Worm (Caenorhabditis elegans) whole organism, young adult: ENCODE data around the gene F21H7.5.

ENCODE experiments used
- B0336.3 ChIP-seq: fragments of 200-800 bp; sonication (Bioruptor generic); IDR thresholded peaks from 2 replicates; pipeline ENCODE4 v1.3.6; 2022; ENCODE audit warnings: missing genetic modification characterization, missing compliant biosample characterization
- F22D6.2 ChIP-seq: sonication (generic microtip); optimal IDR thresholded peaks from 2 replicates; lab custom pipeline; 2016; ENCODE audit warnings: mild to moderate bottlenecking, missing genetic modification characterization, missing compliant biosample characterization
- F49E8.2 ChIP-seq: sonication (generic microtip); optimal IDR thresholded peaks from 3 replicates; lab custom pipeline; 2017; ENCODE audit warnings: missing genetic modification characterization, mild to moderate bottlenecking, missing compliant biosample characterization, antibody characterized with exemption, moderate library complexity; ENCODE audit not compliant: insufficient read depth
- F52B5.7 ChIP-seq: sonication (generic microtip); optimal IDR thresholded peaks from 2 replicates; lab custom pipeline; 2016; ENCODE audit warnings: mild to moderate bottlenecking, missing genetic modification characterization, missing compliant biosample characterization
- K11D2.4 ChIP-seq: fragments of 200-800 bp; sonication (Bioruptor generic); IDR thresholded peaks from 2 replicates; pipeline ENCODE4 v1.3.6; 2022; ENCODE audit warnings: missing genetic modification reagents, missing genetic modification characterization, missing compliant biosample characterization
- Y56A3A.18 ChIP-seq: fragments of 200-800 bp; sonication (Bioruptor generic); IDR thresholded peaks from 2 replicates; pipeline ENCODE4 v1.3.6; 2022; ENCODE audit warnings: missing genetic modification reagents, missing genetic modification characterization, missing compliant biosample characterization
- Y67H2A.10 ChIP-seq: fragments of 200-800 bp; sonication (Bioruptor generic); conservative IDR thresholded peaks from 2 replicates; pipeline ENCODE4 v1.3.6; 2022; ENCODE audit warnings: missing genetic modification reagents, missing genetic modification characterization, missing compliant biosample characterization
- Y79H2A.3 ChIP-seq: fragments of 200-800 bp; sonication (Bioruptor generic); conservative IDR thresholded peaks from 2 replicates; pipeline ENCODE4 v1.3.6; 2022; ENCODE audit warnings: missing genetic modification reagents, missing genetic modification characterization, missing compliant biosample characterization
- akir-1 ChIP-seq: fragments of 200-800 bp; sonication (Bioruptor generic); optimal IDR thresholded peaks from 2 replicates; lab custom pipeline; 2018; ENCODE audit warnings: mild to moderate bottlenecking, missing genetic modification characterization, moderate library complexity, missing compliant biosample characterization
- ama-1 ChIP-seq, 3 experiments: fragments of 150-350 bp in 1 of 3; sonication (generic microtip) in 2 of 3; optimal IDR thresholded peaks; 2 replicates each; lab custom pipeline; 2014 to 2018; ENCODE audit warnings: missing biosample characterization in 2 of 3, missing genetic modification characterization in 2 of 3, missing genetic modification reagents in 2 of 3
- atf-7 ChIP-seq: sonication (generic microtip); optimal IDR thresholded peaks from 2 replicates; lab custom pipeline; 2017; ENCODE audit warnings: mild to moderate bottlenecking, missing genetic modification characterization, missing compliant biosample characterization
- attf-3 ChIP-seq: fragments of 200-800 bp; sonication (Bioruptor generic); conservative IDR thresholded peaks from 2 replicates; pipeline ENCODE4 v1.3.6; 2022; ENCODE audit warnings: missing genetic modification reagents, missing genetic modification characterization, missing compliant biosample characterization
- attf-5 ChIP-seq: fragments of 200-800 bp; sonication (Bioruptor generic); optimal IDR thresholded peaks from 2 replicates; lab custom pipeline; 2018; ENCODE audit warnings: mild to moderate bottlenecking, missing genetic modification characterization, missing compliant biosample characterization
- ceh-40 ChIP-seq: fragments of 200-800 bp; sonication (Bioruptor generic); IDR thresholded peaks from 2 replicates; pipeline ENCODE4 v1.3.6; 2022; ENCODE audit warnings: missing genetic modification characterization, missing compliant biosample characterization
- die-1 ChIP-seq: sonication (generic microtip); optimal IDR thresholded peaks from 2 replicates; lab custom pipeline; 2016; ENCODE audit warnings: missing genotype, mild to moderate bottlenecking, missing genetic modification characterization, missing compliant biosample characterization
- dox-1 ChIP-seq: fragments of 200-800 bp; sonication (Bioruptor generic); IDR thresholded peaks from 2 replicates; pipeline ENCODE4 v1.3.6; 2022; ENCODE audit warnings: missing genetic modification reagents, missing genetic modification characterization, missing compliant biosample characterization
- dpl-1 ChIP-seq: fragments of 150-350 bp; optimal IDR thresholded peaks from 2 replicates; lab custom pipeline; 2014; ENCODE audit warnings: missing biosample characterization, missing genetic modification reagents, missing genetic modification characterization
- ekl-4 ChIP-seq: fragments of 200-800 bp; sonication (Bioruptor generic); IDR thresholded peaks from 2 replicates; pipeline ENCODE4 v1.3.6; 2022; ENCODE audit warnings: missing genetic modification reagents, missing genetic modification characterization, missing compliant biosample characterization
- fkh-3 ChIP-seq: sonication (generic microtip); optimal IDR thresholded peaks from 2 replicates; lab custom pipeline; 2016; ENCODE audit warnings: mild to moderate bottlenecking, missing genetic modification characterization, missing compliant biosample characterization
- hrde-1 ChIP-seq: sonication (generic microtip); optimal IDR thresholded peaks from 2 replicates; lab custom pipeline; 2016; ENCODE audit warnings: missing genetic modification characterization, mild to moderate bottlenecking, missing compliant biosample characterization, moderate library complexity, missing genotype, missing genetic modification reagents, borderline replicate concordance
- hsf-1 ChIP-seq: fragments of 200-800 bp; sonication (Bioruptor generic); IDR thresholded peaks from 2 replicates; pipeline ENCODE4 v1.3.6; 2022; ENCODE audit warnings: missing genetic modification reagents, missing genetic modification characterization, missing compliant biosample characterization
- let-607 ChIP-seq, 2 experiments: fragments of 200-800 bp in 1 of 2; sonication (Bioruptor generic) in 1 of 2; sonication (generic microtip) in 1 of 2; optimal IDR thresholded peaks; 2 replicates each; lab custom pipeline; 2016 to 2018; ENCODE audit warnings: mild to moderate bottlenecking in 2 of 2, missing compliant biosample characterization in 2 of 2, missing genetic modification characterization in 2 of 2, moderate library complexity in 2 of 2, missing genotype in 1 of 2
- lir-1 ChIP-seq: fragments of 200-800 bp; sonication (Bioruptor generic); conservative IDR thresholded peaks from 2 replicates; pipeline ENCODE4 v1.3.6; 2022; ENCODE audit warnings: missing genetic modification reagents, missing genetic modification characterization, missing compliant biosample characterization
- madf-8 ChIP-seq: fragments of 200-800 bp; sonication (Bioruptor generic); conservative IDR thresholded peaks from 2 replicates; pipeline ENCODE4 v1.3.6; 2022; ENCODE audit warnings: missing genetic modification reagents, missing genetic modification characterization, missing compliant biosample characterization
- mes-4 ChIP-seq: sonication (generic microtip); optimal IDR thresholded peaks from 2 replicates; lab custom pipeline; 2016; ENCODE audit warnings: missing genotype, missing genetic modification characterization, missing compliant biosample characterization
- nfya-2 ChIP-seq: fragments of 200-800 bp; sonication (Bioruptor generic); IDR thresholded peaks from 2 replicates; pipeline ENCODE4 v1.3.6; 2022; ENCODE audit warnings: missing genetic modification reagents, missing genetic modification characterization, missing compliant biosample characterization
- nfyb-1 ChIP-seq: fragments of 200-800 bp; sonication (Bioruptor generic); IDR thresholded peaks from 2 replicates; pipeline ENCODE4 v1.3.6; 2022; ENCODE audit warnings: missing genetic modification reagents, missing genetic modification characterization, missing compliant biosample characterization
- nhr-120 ChIP-seq: fragments of 200-800 bp; sonication (Bioruptor generic); IDR thresholded peaks from 2 replicates; pipeline ENCODE4 v1.3.6; 2022; ENCODE audit warnings: missing genetic modification characterization, missing compliant biosample characterization
- nhr-80 ChIP-seq: sonication (generic microtip); optimal IDR thresholded peaks from 2 replicates; lab custom pipeline; 2016; ENCODE audit warnings: missing genetic modification characterization, missing compliant biosample characterization
- pbrm-1 ChIP-seq: fragments of 200-800 bp; sonication (Bioruptor generic); IDR thresholded peaks from 2 replicates; pipeline ENCODE4 v1.3.6; 2022; ENCODE audit warnings: missing genetic modification reagents, missing genetic modification characterization, missing compliant biosample characterization
- rec-8 ChIP-seq, 2 experiments: sonication (generic microtip); optimal IDR thresholded peaks; 2 replicates each; lab custom pipeline; 2016; ENCODE audit warnings: mild to moderate bottlenecking in 2 of 2, missing genetic modification characterization in 2 of 2, missing genetic modification reagents in 2 of 2, missing genotype in 2 of 2, missing biosample characterization in 1 of 2, missing compliant biosample characterization in 1 of 2, moderate library complexity in 1 of 2
- somi-1 ChIP-seq: fragments of 200-800 bp; sonication (Bioruptor generic); optimal IDR thresholded peaks from 2 replicates; lab custom pipeline; 2018; ENCODE audit warnings: mild to moderate bottlenecking, missing genetic modification characterization, missing compliant biosample characterization
- xnd-1 ChIP-seq: sonication (generic microtip); optimal IDR thresholded peaks from 2 replicates; lab custom pipeline; 2016; ENCODE audit warnings: missing genotype, missing genetic modification reagents, missing genetic modification characterization, missing compliant biosample characterization
- ztf-18 ChIP-seq: sonication (generic microtip); optimal IDR thresholded peaks from 2 replicates; lab custom pipeline; 2016; ENCODE audit warnings: missing genotype, mild to moderate bottlenecking, missing genetic modification characterization, missing compliant biosample characterization
- ztf-6 ChIP-seq: fragments of 200-800 bp; sonication (Bioruptor generic); IDR thresholded peaks from 2 replicates; pipeline ENCODE4 v1.3.6; 2022; ENCODE audit warnings: missing genetic modification reagents, missing genetic modification characterization, missing compliant biosample characterization

F21H7.5 gene

ce11 chrV:16244078-16244477, 6.8 kb downstream of the F21H7.5 start, which contains the start of gene srh-104:
Gene srh-104 (minus strand): TSS chrV:16244178.
- TF ChIP-seq Y79H2A.3 (GFP tag; lab: Robert Waterston, UW) = no peak

ce11 chrV:16246579-16246978, 9.3 kb downstream of the F21H7.5 start, which contains the start of gene srh-95:
Gene srh-95 (plus strand): TSS chrV:16246879.
- TF ChIP-seq F49E8.2 (tag; lab: Kevin White, UChicago) (no peak), Y56A3A.18 (GFP tag; lab: Robert Waterston, UW) (no peak), nhr-80 (tag; lab: Kevin White, UChicago) (no peak), attf-5 (GFP tag; lab: Kevin White, UChicago) (no peak), nhr-120 (no peak)

- TF ChIP-seq atf-7 (tag; lab: Kevin White, UChicago) (no peak), madf-8 (no peak), Y67H2A.10 (GFP tag; lab: Robert Waterston, UW) (no peak), attf-3 (GFP tag; lab: Robert Waterston, UW) (no peak), K11D2.4 (GFP tag; lab: Robert Waterston, UW) (no peak), ama-1 (optimal IDR thresholded peaks at IDR 0.05; lab: Kevin White, UChicago) (no peak), ama-1 (GFP tag; optimal IDR thresholded peaks at IDR 0.05; lab: Kevin White, UChicago) (no peak), xnd-1 (no peak), F22D6.2 (tag; lab: Kevin White, UChicago) (no peak), mes-4 (tag; lab: Kevin White, UChicago) (no peak), ekl-4 (GFP tag; lab: Robert Waterston, UW) (no peak), die-1 (tag; lab: Kevin White, UChicago) (no peak), let-607 (tag; optimal IDR thresholded peaks at IDR 0.05; lab: Kevin White, UChicago) (no peak), hrde-1 (tag; lab: Kevin White, UChicago) (no peak), somi-1 (GFP tag; lab: Kevin White, UChicago) (no peak), ztf-18 (no peak), ztf-6 (GFP tag; lab: Robert Waterston, UW) (no peak), dox-1 (no peak)
These were observed 11.8 kb downstream of the F21H7.5 start for ce11 chrV:16249105-16249504.

- no peak for TF ChIP-seq let-607 (tag; optimal IDR thresholded peaks at IDR 0.05; lab: Kevin White, UChicago)
- TF ChIP-seq ztf-6 (GFP tag; lab: Robert Waterston, UW) = no peak
- TF ChIP-seq nhr-80 (tag; lab: Kevin White, UChicago) = no peak
- TF ChIP-seq akir-1 = no peak
- no peak for TF ChIP-seq ceh-40 (GFP tag; lab: Robert Waterston, UW)
- no peak for TF ChIP-seq F52B5.7 (tag; lab: Kevin White, UChicago)
- no peak for TF ChIP-seq nfyb-1
- no peak for TF ChIP-seq B0336.3 (GFP tag; lab: Robert Waterston, UW)
- no peak for TF ChIP-seq rec-8 (tag; optimal IDR thresholded peaks at IDR 0.05; lab: Kevin White, UChicago)
These were observed 16.4 kb downstream of the F21H7.5 start, which contains the start of gene gcy-20 for ce11 chrV:16253687-16254086. Gene gcy-20 (minus strand): TSS chrV:16253787.

- TF ChIP-seq fkh-3 (tag; lab: Kevin White, UChicago) (no peak), lir-1 (GFP tag; lab: Robert Waterston, UW) (no peak), nfya-2 (no peak), hsf-1 (GFP tag; lab: Robert Waterston, UW) (no peak), pbrm-1 (GFP tag; lab: Robert Waterston, UW) (no peak), atf-7 (tag; lab: Kevin White, UChicago) (no peak), dpl-1 (GFP tag; lab: Kevin White, UChicago) (no peak)
These were observed 19.1 kb downstream of the F21H7.5 start, which contains the start of gene bgnt-1.3 for ce11 chrV:16256395-16256794. Gene bgnt-1.3 (minus strand): TSS chrV:16256495.
